Fruit fly (Drosophila melanogaster) whole organism, embryonic: ENCODE measurements around the gene zetaCOP.

Experiments used
- Blimp-1 ChIP-seq: fragments of 200-800 bp; sonication (Bioruptor generic); optimal IDR thresholded peaks from 3 replicates; lab custom pipeline; 2018; ENCODE audit warnings: missing biosample characterization, missing genetic modification characterization, mild to moderate bottlenecking, moderate library complexity, missing genetic modification reagents
- CG10209 ChIP-seq: fragments of 200-800 bp; sonication (Bioruptor generic); optimal IDR thresholded peaks from 3 replicates; lab custom pipeline; 2017; ENCODE audit warnings: missing biosample characterization, mild to moderate bottlenecking, missing genetic modification characterization, missing genetic modification reagents
- CG10267 ChIP-seq: fragments of 200-800 bp; sonication (Bioruptor generic); optimal IDR thresholded peaks from 2 replicates; lab custom pipeline; 2018; ENCODE audit warnings: missing biosample characterization, mild to moderate bottlenecking, missing genetic modification characterization, moderate library complexity
- CG10979 ChIP-seq: fragments of 200-800 bp; sonication (Bioruptor generic); optimal IDR thresholded peaks from 2 replicates; lab custom pipeline; 2018; ENCODE audit warnings: missing biosample characterization, mild to moderate bottlenecking, missing genetic modification characterization, moderate library complexity
- CG11560 ChIP-seq: fragments of 200-800 bp; sonication (Bioruptor generic); IDR thresholded peaks from 3 replicates; pipeline ENCODE4 v1.3.6; 2022; ENCODE audit warnings: missing biosample characterization, missing genetic modification characterization
- CG15479 ChIP-seq: fragments of 200-800 bp; sonication (Bioruptor generic); optimal IDR thresholded peaks from 3 replicates; lab custom pipeline; 2019; ENCODE audit warnings: missing biosample characterization, mild to moderate bottlenecking, missing genetic modification characterization, moderate library complexity
- CG18262 ChIP-seq: fragments of 200-800 bp; optimal IDR thresholded peaks from 3 replicates; lab custom pipeline; 2019; ENCODE audit warnings: missing biosample characterization, mild to moderate bottlenecking, missing genetic modification characterization, moderate library complexity
- CG18476 ChIP-seq: fragments of 200-800 bp; sonication (Bioruptor generic); optimal IDR thresholded peaks from 2 replicates; lab custom pipeline; 2016; ENCODE audit warnings: missing biosample characterization, mild to moderate bottlenecking, missing genetic modification characterization
- CG2120 ChIP-seq: fragments of 200-800 bp; sonication (Bioruptor generic); optimal IDR thresholded peaks from 3 replicates; lab custom pipeline; 2016; ENCODE audit warnings: missing biosample characterization, missing genetic modification characterization
- CG31224 ChIP-seq: fragments of 200-800 bp; sonication (Bioruptor generic); IDR thresholded peaks from 2 replicates; pipeline ENCODE4 v1.3.6; 2022; ENCODE audit warnings: missing biosample characterization, missing genetic modification characterization
- CG34422 ChIP-seq: fragments of 200-800 bp; sonication (Bioruptor generic); IDR thresholded peaks from 3 replicates; pipeline ENCODE4 v1.3.6; 2022; ENCODE audit warnings: missing biosample characterization, missing genetic modification characterization
- CG7556 ChIP-seq: fragments of 200-800 bp; sonication (Bioruptor generic); optimal IDR thresholded peaks from 2 replicates; lab custom pipeline; 2017; ENCODE audit warnings: missing biosample characterization, mild to moderate bottlenecking, missing genetic modification characterization
- CG7839 ChIP-seq: fragments of 200-800 bp; sonication (Bioruptor generic); optimal IDR thresholded peaks from 3 replicates; lab custom pipeline; 2018; ENCODE audit warnings: missing biosample characterization, mild to moderate bottlenecking, missing genetic modification characterization, moderate library complexity
- CTCF ChIP-seq: fragments of 200-800 bp; sonication (Bioruptor generic); optimal IDR thresholded peaks from 2 replicates; lab custom pipeline; 2017; ENCODE audit warnings: missing biosample characterization, mild to moderate bottlenecking, missing genetic modification characterization, moderate library complexity
- Camta ChIP-seq: fragments of 200-800 bp; sonication (Bioruptor generic); optimal IDR thresholded peaks from 2 replicates; lab custom pipeline; 2016; ENCODE audit warnings: missing biosample characterization, missing genetic modification characterization
- Mad ChIP-seq: fragments of 200-800 bp; sonication (Bioruptor generic); optimal IDR thresholded peaks from 2 replicates; lab custom pipeline; 2016; ENCODE audit warnings: missing biosample characterization, missing genetic modification characterization
- Med ChIP-seq: fragments of 200-800 bp; sonication (Bioruptor generic); peaks from one replicate; lab custom pipeline; 2016; ENCODE audit warnings: missing biosample characterization, missing genetic modification characterization, mild to moderate bottlenecking, inconsistent platforms, moderate library complexity
- NC2α ChIP-seq: fragments of 200-800 bp; sonication (Bioruptor generic); optimal IDR thresholded peaks from 2 replicates; lab custom pipeline; 2016; ENCODE audit warnings: missing biosample characterization, missing genetic modification characterization
- Xrp1 ChIP-seq: fragments of 200-800 bp; sonication (Bioruptor generic); IDR thresholded peaks from 2 replicates; pipeline ENCODE4 v1.3.6; 2022; ENCODE audit warnings: missing biosample characterization, missing genetic modification characterization
- az2 ChIP-seq: fragments of 200-800 bp; sonication (Bioruptor generic); optimal IDR thresholded peaks from 3 replicates; lab custom pipeline; 2016; ENCODE audit warnings: missing biosample characterization, missing genetic modification characterization
- bcd ChIP-seq: fragments of 200-800 bp; sonication (Bioruptor generic); optimal IDR thresholded peaks from 2 replicates; lab custom pipeline; 2017; ENCODE audit warnings: missing biosample characterization, mild to moderate bottlenecking, missing genetic modification characterization
- cas ChIP-seq: fragments of 200-800 bp; sonication (Bioruptor generic); IDR thresholded peaks from 2 replicates; pipeline ENCODE4 v1.3.6; 2022; ENCODE audit warnings: missing biosample characterization, missing genetic modification characterization
- chif ChIP-seq, 2 experiments: fragments of 200-800 bp; sonication (Bioruptor generic); optimal IDR thresholded peaks; 3 replicates each; lab custom pipeline; 2016; ENCODE audit warnings: missing biosample characterization in 2 of 2, missing genetic modification characterization in 2 of 2
- ci ChIP-seq: fragments of 200-800 bp; sonication (Bioruptor generic); IDR thresholded peaks from 3 replicates; pipeline ENCODE4 v1.3.6; 2022; ENCODE audit warnings: missing biosample characterization, missing genetic modification characterization
- cwo ChIP-seq: fragments of 200-800 bp; sonication (Bioruptor generic); optimal IDR thresholded peaks from 3 replicates; lab custom pipeline; 2017; ENCODE audit warnings: missing biosample characterization, missing genetic modification characterization, mild to moderate bottlenecking, moderate library complexity, missing genetic modification reagents
- dimm ChIP-seq: fragments of 200-800 bp; sonication (Bioruptor generic); IDR thresholded peaks from 2 replicates; pipeline ENCODE4 v1.3.6; 2022; ENCODE audit warnings: missing biosample characterization, missing genetic modification characterization
- dmrt99B ChIP-seq: fragments of 200-800 bp; sonication (Bioruptor generic); optimal IDR thresholded peaks from 2 replicates; lab custom pipeline; 2018; ENCODE audit warnings: missing biosample characterization, mild to moderate bottlenecking, missing genetic modification characterization, moderate library complexity
- gfzf ChIP-seq: fragments of 200-800 bp; sonication (Bioruptor generic); optimal IDR thresholded peaks from 2 replicates; lab custom pipeline; 2016; ENCODE audit warnings: missing biosample characterization, mild to moderate bottlenecking, missing genetic modification characterization, moderate library complexity
- gro ChIP-seq: fragments of 200-800 bp; sonication (Bioruptor generic); optimal IDR thresholded peaks from 2 replicates; lab custom pipeline; 2016; ENCODE audit warnings: missing biosample characterization, missing genetic modification characterization
- gsb-n ChIP-seq: fragments of 200-800 bp; sonication (Bioruptor generic); optimal IDR thresholded peaks from 3 replicates; lab custom pipeline; 2018; ENCODE audit warnings: missing biosample characterization, mild to moderate bottlenecking, missing genetic modification characterization
- lola ChIP-seq, 3 experiments: fragments of >200 bp in 2 of 3; fragments of 200-800 bp in 1 of 3; sonication (Bioruptor generic) in 1 of 3; optimal IDR thresholded peaks; 2 replicates each; lab custom pipeline; 2017 to 2019; ENCODE audit warnings: missing biosample characterization in 3 of 3, missing genetic modification characterization in 3 of 3, mild to moderate bottlenecking in 1 of 3, moderate library complexity in 1 of 3
- lov ChIP-seq, 2 experiments: fragments of 200-800 bp in 1 of 2; fragments of >200 bp in 1 of 2; sonication (Bioruptor generic) in 1 of 2; IDR thresholded peaks in 1 of 2; optimal IDR thresholded peaks in 1 of 2; 2 replicates in 1 of 2; 3 replicates in 1 of 2; pipeline versions ENCODE4 v1.3.6 to Lab custom; 2017 to 2022; ENCODE audit warnings: missing biosample characterization in 1 of 2, missing genetic modification characterization in 1 of 2
- nmo ChIP-seq: fragments of 200-800 bp; sonication (Bioruptor generic); optimal IDR thresholded peaks from 2 replicates; lab custom pipeline; 2018; ENCODE audit warnings: missing biosample characterization, mild to moderate bottlenecking, missing genetic modification characterization, moderate library complexity
- pan ChIP-seq, 4 experiments: fragments of >200 bp in 3 of 4; fragments of 200-800 bp in 1 of 4; sonication (Bioruptor generic) in 1 of 4; optimal IDR thresholded peaks in 3 of 4; IDR thresholded peaks in 1 of 4; 2 replicates each; pipeline versions ENCODE4 v1.3.6 to Lab custom; 2017 to 2022; ENCODE audit warnings: missing biosample characterization in 2 of 4, missing genetic modification characterization in 2 of 4, mixed read lengths in 1 of 4
- phol ChIP-seq: fragments of 200-800 bp; sonication (Bioruptor generic); optimal IDR thresholded peaks from 3 replicates; lab custom pipeline; 2018; ENCODE audit warnings: missing biosample characterization, mild to moderate bottlenecking, missing genetic modification characterization, moderate library complexity
- pros ChIP-seq: fragments of 200-800 bp; sonication (Bioruptor generic); optimal IDR thresholded peaks from 3 replicates; lab custom pipeline; 2019; ENCODE audit warnings: missing biosample characterization, mild to moderate bottlenecking, missing genetic modification characterization, moderate library complexity
- row ChIP-seq: fragments of 200-800 bp; sonication (Bioruptor generic); IDR thresholded peaks from 3 replicates; pipeline ENCODE4 v1.3.6; 2022; ENCODE audit warnings: missing biosample characterization, missing genetic modification characterization
- run ChIP-seq: fragments of 200-800 bp; sonication (Bioruptor generic); optimal IDR thresholded peaks from 3 replicates; lab custom pipeline; 2018; ENCODE audit warnings: missing biosample characterization, mild to moderate bottlenecking, missing genetic modification characterization
- sens ChIP-seq: fragments of 200-800 bp; sonication (Bioruptor generic); peaks from one replicate; lab custom pipeline; 2016; ENCODE audit warnings: missing biosample characterization, missing genetic modification characterization
- sna ChIP-seq: fragments of 200-800 bp; sonication (Bioruptor generic); IDR thresholded peaks from 2 replicates; pipeline ENCODE4 v1.3.6; 2022; ENCODE audit warnings: missing biosample characterization, missing genetic modification characterization; ENCODE audit not compliant: partially characterized antibody
- sqz ChIP-seq: fragments of 200-800 bp; sonication (Bioruptor generic); optimal IDR thresholded peaks from 3 replicates; lab custom pipeline; 2018; ENCODE audit warnings: missing biosample characterization, mild to moderate bottlenecking, missing genetic modification characterization
- tgo ChIP-seq: fragments of 200-800 bp; sonication (Bioruptor generic); IDR thresholded peaks from 3 replicates; pipeline ENCODE4 v1.3.6; 2022; ENCODE audit warnings: missing biosample characterization, missing genetic modification characterization

The zetaCOP gene

dm6 chr3L:16635566-16636210 is 37.7 kb downstream of the zetaCOP start (continued):
- peak; percentile 45 for TF ChIP-seq CG7556 (GFP tag; lab: Kevin White, UChicago)
- TF ChIP-seq lola (GFP tag; optimal IDR thresholded peaks at IDR 0.05; lab: Kevin White, UChicago), result peak in 1 of 3 experiments; percentile 59
- TF ChIP-seq CG10267 (tag; lab: Kevin White, UChicago), result peak; percentile 9
- no peak for TF ChIP-seq NC2α (GFP tag; lab: Kevin White, UChicago)
- peak; percentile 10 for TF ChIP-seq gsb-n
- peak; percentile 25 for TF ChIP-seq CG10209 (GFP tag; lab: Kevin White, UChicago)
- TF ChIP-seq CG18476, result no peak
- TF ChIP-seq chif (GFP tag; optimal IDR thresholded peaks at IDR 0.05; lab: Kevin White, UChicago), result peak in 1 of 2 experiments; percentile 6
- peak; percentile 51 for TF ChIP-seq nmo (GFP tag; lab: Kevin White, UChicago)
- peak; percentile 58 for TF ChIP-seq CG7839 (tag; lab: Kevin White, UChicago)
- peak; percentile 12 for TF ChIP-seq bcd (GFP tag; lab: Kevin White, UChicago)
- peak; percentile 16 for TF ChIP-seq dmrt99B (tag; lab: Kevin White, UChicago)
- TF ChIP-seq CG15479, result no peak

- TF ChIP-seq gro (no peak), row (GFP tag; lab: Robert Waterston, UW) (0 out of 3 replicates have a peak, but pooled peaks have one; percentile 8), phol (peak; percentile 1), CG31224 (GFP tag; lab: Robert Waterston, UW) (no peak), Xrp1 (peak; percentile 29; the same call in 1 of the 2 replicates), Blimp-1 (GFP tag; lab: Kevin White, UChicago) (peak; percentile 0), CG10979 (tag; lab: Kevin White, UChicago) (peak; percentile 37), sens (GFP tag; lab: Kevin White, UChicago) (peak; percentile 50), CG2120 (GFP tag; lab: Kevin White, UChicago) (no peak), sna (GFP tag; lab: Robert Waterston, UW) (no peak)
These were observed 38.8 kb downstream of the zetaCOP start for dm6 chr3L:16634529-16634928.

- peak; percentile 84 for TF ChIP-seq pros (GFP tag; lab: Kevin White, UChicago)
- TF ChIP-seq sqz, result peak; percentile 53
- TF ChIP-seq Camta (GFP tag; lab: Kevin White, UChicago), result no peak
These were observed 39.3 kb downstream of the zetaCOP start for dm6 chr3L:16634091-16634490.

dm6 chr3L:16631844-16632537 is 41.4 kb downstream of the zetaCOP start:
- TF ChIP-seq CG18262 (tag; lab: Kevin White, UChicago) (peak; percentile 26), cwo (no peak), CG11560 (no peak), ci (0 out of 3 replicates have a peak, but pooled peaks have one; percentile 32), pan (optimal IDR thresholded peaks at IDR 0.05; lab: Kevin White, UChicago) (no peak), pan (GFP tag; optimal IDR thresholded peaks at IDR 0.05 in 1 of 2, IDR thresholded peaks at IDR 0.05 in 1 of 2) (peak in 1 of 2 experiments; percentile 20), CTCF (GFP tag; lab: Kevin White, UChicago) (peak; percentile 77), gfzf (no peak), Blimp-1 (GFP tag; lab: Kevin White, UChicago) (peak; percentile 44), tgo (0 out of 3 replicates have a peak, but pooled peaks have one; percentile 14), run (tag; lab: Kevin White, UChicago) (no peak), CG34422 (0 out of 3 replicates have a peak, but pooled peaks have one; percentile 38), Xrp1 (peak; percentile 18; the same call in 1 of the 2 replicates), Med (GFP tag; lab: Kevin White, UChicago) (peak; percentile 68), az2 (GFP tag; lab: Kevin White, UChicago) (no peak), dimm (GFP tag; lab: Robert Waterston, UW) (no peak), cas (no peak), sens (GFP tag; lab: Kevin White, UChicago) (peak; percentile 80), lov (optimal IDR thresholded peaks at IDR 0.05; lab: Kevin White, UChicago) (no peak), lov (GFP tag; IDR thresholded peaks at IDR 0.05; lab: Robert Waterston, UW) (0 out of 3 replicates have a peak, but pooled peaks have one; percentile 30), Mad (GFP tag; lab: Kevin White, UChicago) (no peak)
